Worm (Caenorhabditis elegans): ENCODE measurements around the gene F28H7.8.

Gene F28H7.8

DNA sequence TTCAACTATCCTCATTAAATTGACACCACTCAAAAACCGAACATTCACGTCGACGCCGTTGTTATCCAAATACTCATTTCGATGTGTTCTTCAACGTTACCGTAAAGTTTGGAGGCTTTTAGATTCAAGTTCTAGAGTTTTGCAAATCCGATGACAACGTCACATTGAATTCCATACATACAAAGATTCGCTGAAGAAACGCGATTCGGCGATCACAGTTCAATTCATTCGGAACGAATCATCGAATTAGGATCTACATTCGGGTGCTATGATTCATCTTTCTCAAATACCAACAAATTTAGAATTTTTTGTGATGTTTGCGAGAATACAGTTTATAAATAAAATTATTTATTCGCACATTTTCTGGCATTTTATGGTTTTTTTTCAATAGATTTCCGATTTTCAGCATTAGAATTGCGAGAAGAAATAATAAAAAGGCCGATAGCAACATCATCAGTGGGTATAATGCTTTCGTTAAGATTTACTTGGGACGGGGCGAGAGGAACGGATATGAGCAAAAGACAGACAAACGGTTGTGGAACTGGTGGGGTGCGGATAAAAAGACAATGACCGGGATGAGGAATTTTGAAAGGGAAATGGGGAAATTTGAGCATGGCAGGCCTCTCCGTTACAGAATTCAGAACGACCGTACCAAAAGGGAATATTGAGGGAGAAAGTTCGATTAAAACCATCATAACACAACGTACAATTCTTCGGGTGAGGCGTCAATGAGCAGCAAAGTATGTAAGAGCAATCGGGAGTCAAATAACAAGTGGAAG, 46.7 kb upstream of the F28H7.8 start (continued):
- TF ChIP-seq daf-12 (tag; optimal IDR thresholded peaks at IDR 0.05) (no peak), lin-15B (tag; optimal IDR thresholded peaks at IDR 0.05) (no peak), dmd-8 (GFP tag; IDR thresholded peaks at IDR 0.05) (no peak), mxl-3 (GFP tag; optimal IDR thresholded peaks at IDR 0.05) (no peak), sdz-12 (GFP tag; optimal IDR thresholded peaks at IDR 0.05) (peak; percentile 4), zip-11 (GFP tag; IDR thresholded peaks at IDR 0.05) (0 out of 2 replicates have a peak, but pooled peaks have one; percentile 23), arid-1 (GFP tag; conservative IDR thresholded peaks at IDR 0.05) (0 out of 2 replicates have a peak, but pooled peaks have one; percentile 54), unc-130 (GFP tag; optimal IDR thresholded peaks at IDR 0.05) (no peak), tra-1 (GFP tag; IDR thresholded peaks at IDR 0.05) (no peak), T26A8.4 (GFP tag; IDR thresholded peaks at IDR 0.05) (peak; percentile 21; the same call in 1 of the 2 replicates), vab-7 (GFP tag; IDR thresholded peaks at IDR 0.05) (0 out of 2 replicates have a peak, but pooled peaks have one; percentile 35)

DNA sequence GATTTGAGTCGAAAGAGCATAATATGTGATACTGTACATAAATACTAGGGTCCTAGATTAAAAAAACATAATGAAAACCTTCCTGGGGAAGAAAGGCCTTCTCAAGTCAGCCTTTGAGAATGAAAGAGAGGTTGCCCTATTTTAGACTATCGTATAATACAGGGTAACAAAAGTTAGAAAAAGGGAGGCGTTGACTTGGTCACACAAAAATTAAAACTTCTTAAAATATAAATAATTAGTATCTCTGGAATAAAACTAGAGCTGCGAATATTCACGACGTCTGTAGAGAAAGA, 46.2 kb upstream of the F28H7.8 start:
- TF ChIP-seq nhr-6 (tag; optimal IDR thresholded peaks at IDR 0.05), result no peak
- TF ChIP-seq tag-97 (GFP tag; IDR thresholded peaks at IDR 0.05), result no peak
- TF ChIP-seq dve-1 (tag; optimal IDR thresholded peaks at IDR 0.05; ENCODE audit: insufficient read depth), result peak; percentile 7
- TF ChIP-seq ZK546.5 (tag; optimal IDR thresholded peaks at IDR 0.05), result no peak
- no peak for TF ChIP-seq mxl-3 (GFP tag; optimal IDR thresholded peaks at IDR 0.05)
- no peak; the same call in 1 of the 2 replicates for TF ChIP-seq saeg-2 (GFP tag; IDR thresholded peaks at IDR 0.05)
- peak; percentile 40 for TF ChIP-seq mep-1 (tag; optimal IDR thresholded peaks at IDR 0.05)
- TF ChIP-seq zip-11 (GFP tag; IDR thresholded peaks at IDR 0.05), result no peak
- no peak for TF ChIP-seq ctbp-1 (GFP tag; IDR thresholded peaks at IDR 0.05)
- TF ChIP-seq pha-4 (GFP tag; IDR thresholded peaks at IDR 0.05), result peak; percentile 51; the same call in 1 of the 2 replicates
- no peak for TF ChIP-seq pha-4 (tag; optimal IDR thresholded peaks at IDR 0.05)
- peak; percentile 3 for TF ChIP-seq nhr-28 (tag; optimal IDR thresholded peaks at IDR 0.05)
- no peak for TF ChIP-seq nhr-41 (GFP tag; IDR thresholded peaks at IDR 0.05)
- no peak for TF ChIP-seq nhr-102 (tag; optimal IDR thresholded peaks at IDR 0.05)
- peak; percentile 30 for TF ChIP-seq aly-2 (tag; optimal IDR thresholded peaks at IDR 0.05)
- peak; percentile 61 for TF ChIP-seq nhr-10 (tag; optimal IDR thresholded peaks at IDR 0.05)
- TF ChIP-seq lin-15B (tag; optimal IDR thresholded peaks at IDR 0.05), result no peak
- peak in 1 of 2 experiments; percentile 66 for TF ChIP-seq unc-62 (GFP tag; optimal IDR thresholded peaks at IDR 0.05 in 1 of 2)
- no peak for TF ChIP-seq unc-62 (tag; optimal IDR thresholded peaks at IDR 0.05)
- TF ChIP-seq duxl-1 (tag; optimal IDR thresholded peaks at IDR 0.05; ENCODE audit: poor library complexity), result no peak
- TF ChIP-seq ces-1 (GFP tag; optimal IDR thresholded peaks at IDR 0.05), result no peak
- TF ChIP-seq lsy-2 (tag; optimal IDR thresholded peaks at IDR 0.05), result peak in 1 of 2 experiments; percentile 22
- TF ChIP-seq nhr-77 (tag; optimal IDR thresholded peaks at IDR 0.05), result peak; percentile 28
- 0 out of 2 replicates have a peak, but pooled peaks have one; percentile 6 for TF ChIP-seq zfp-3 (GFP tag; conservative IDR thresholded peaks at IDR 0.05)

DNA sequence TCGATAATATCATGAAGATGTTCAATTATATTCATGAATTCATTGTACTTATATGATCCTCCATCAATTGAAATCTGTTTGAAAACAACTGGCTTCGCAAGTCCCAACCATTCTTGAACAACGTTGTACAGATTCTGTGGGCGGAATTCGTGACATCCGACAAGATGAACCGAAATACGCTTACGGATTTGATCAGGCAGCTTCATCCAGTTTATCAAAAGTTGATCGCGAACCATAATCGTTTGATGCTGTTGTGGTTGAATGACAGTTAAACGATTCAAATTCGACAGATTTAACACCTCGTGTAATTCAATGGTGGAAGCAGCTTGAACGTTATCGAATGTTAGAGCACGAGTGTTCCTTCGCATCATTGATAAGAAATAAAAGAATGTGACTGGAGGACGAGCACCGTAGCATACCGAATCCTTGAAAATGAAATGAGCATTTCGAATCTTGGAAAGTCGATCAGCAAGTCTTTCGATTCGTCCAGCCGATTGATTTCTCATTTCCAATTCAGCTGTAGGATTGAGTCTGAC, 45.0 kb upstream of the F28H7.8 start:
- TF ChIP-seq dve-1 (tag; optimal IDR thresholded peaks at IDR 0.05; ENCODE audit: insufficient read depth) (peak; percentile 41), nhr-28 (tag; optimal IDR thresholded peaks at IDR 0.05) (peak; percentile 40), dmd-6 (GFP tag; IDR thresholded peaks at IDR 0.05) (peak; percentile 74), unc-62 (GFP tag; optimal IDR thresholded peaks at IDR 0.05 in 1 of 2) (peak in 1 of 2 experiments; percentile 24), unc-62 (tag; optimal IDR thresholded peaks at IDR 0.05) (no peak), ctbp-1 (GFP tag; IDR thresholded peaks at IDR 0.05) (no peak), aha-1 (tag) (peak; percentile 11), hlh-11 (tag; optimal IDR thresholded peaks at IDR 0.05) (peak; percentile 24), tra-1 (GFP tag; IDR thresholded peaks at IDR 0.05) (no peak)
